Fruit fly (Drosophila melanogaster) whole organism, embryonic: ENCODE results near the gene CG8814.
A peak's percentile ranks its signal among the peaks of the same experiment; 100 is the strongest.

Experiments used
- Bgb ChIP-seq: fragments of 200-800 bp; sonication (Bioruptor generic); IDR thresholded peaks from 2 replicates; pipeline ENCODE4 v1.3.6; 2022; ENCODE audit warnings: missing biosample characterization, missing genetic modification characterization; ENCODE audit not compliant: partially characterized antibody
- BtbVII ChIP-seq: fragments of 200-800 bp; sonication (Bioruptor generic); optimal IDR thresholded peaks from 3 replicates; lab custom pipeline; 2017; ENCODE audit warnings: missing biosample characterization, mild to moderate bottlenecking, missing genetic modification characterization
- CG10431 ChIP-seq: fragments of 200-800 bp; sonication (Bioruptor generic); optimal IDR thresholded peaks from 3 replicates; lab custom pipeline; 2018; ENCODE audit warnings: missing biosample characterization, mild to moderate bottlenecking, missing genetic modification characterization
- CG12104 ChIP-seq: fragments of 200-800 bp; sonication (Bioruptor generic); optimal IDR thresholded peaks from 3 replicates; lab custom pipeline; 2016; ENCODE audit warnings: missing biosample characterization, missing genetic modification characterization
- CG12155 ChIP-seq: fragments of 200-800 bp; sonication (Bioruptor generic); optimal IDR thresholded peaks from 3 replicates; lab custom pipeline; 2016; ENCODE audit warnings: missing biosample characterization, missing genetic modification characterization
- CG12942 ChIP-seq: fragments of 200-800 bp; sonication (Bioruptor generic); optimal IDR thresholded peaks from 3 replicates; lab custom pipeline; 2016; ENCODE audit warnings: missing biosample characterization, missing genetic modification characterization
- CG14965 ChIP-seq: fragments of 200-800 bp; sonication (Bioruptor generic); optimal IDR thresholded peaks from 2 replicates; lab custom pipeline; 2016; ENCODE audit warnings: missing biosample characterization, missing genetic modification characterization, borderline replicate concordance
- CG15514 ChIP-seq: fragments of 200-800 bp; sonication (Bioruptor generic); optimal IDR thresholded peaks from 3 replicates; lab custom pipeline; 2017; ENCODE audit warnings: missing biosample characterization, missing genetic modification characterization, mild to moderate bottlenecking, moderate library complexity, missing genetic modification reagents
- CG16815 ChIP-seq: fragments of 200-800 bp; sonication (Bioruptor generic); optimal IDR thresholded peaks from 3 replicates; lab custom pipeline; 2017; ENCODE audit warnings: missing biosample characterization, mild to moderate bottlenecking, missing genetic modification characterization
- CG17359 ChIP-seq: fragments of 200-800 bp; sonication (Bioruptor generic); optimal IDR thresholded peaks from 3 replicates; lab custom pipeline; 2018; ENCODE audit warnings: missing biosample characterization, mild to moderate bottlenecking, missing genetic modification characterization, moderate library complexity
- CG17568 ChIP-seq: fragments of 200-800 bp; sonication (Bioruptor generic); optimal IDR thresholded peaks from 2 replicates; lab custom pipeline; 2018; ENCODE audit warnings: missing biosample characterization, mild to moderate bottlenecking, missing genetic modification characterization, moderate library complexity
- CG18011 ChIP-seq: fragments of 200-800 bp; sonication (Bioruptor generic); optimal IDR thresholded peaks from 2 replicates; lab custom pipeline; 2017; ENCODE audit warnings: missing biosample characterization, missing genetic modification characterization, mild to moderate bottlenecking, moderate library complexity, missing genotype
- CG31224 ChIP-seq: fragments of 200-800 bp; sonication (Bioruptor generic); IDR thresholded peaks from 2 replicates; pipeline ENCODE4 v1.3.6; 2022; ENCODE audit warnings: missing biosample characterization, missing genetic modification characterization
- CG34224 ChIP-seq: fragments of 200-800 bp; sonication (Bioruptor generic); IDR thresholded peaks from 3 replicates; pipeline ENCODE4 v1.3.6; 2022; ENCODE audit warnings: missing biosample characterization, missing genetic modification characterization; ENCODE audit not compliant: partially characterized antibody
- CG6654 ChIP-seq: fragments of 200-800 bp; sonication (Bioruptor generic); optimal IDR thresholded peaks from 2 replicates; lab custom pipeline; 2017; ENCODE audit warnings: missing biosample characterization, mild to moderate bottlenecking, missing genetic modification characterization
- CG7745 ChIP-seq: fragments of 200-800 bp; sonication (Bioruptor generic); optimal IDR thresholded peaks from 2 replicates; lab custom pipeline; 2018; ENCODE audit warnings: missing biosample characterization, mild to moderate bottlenecking, missing genetic modification characterization, moderate library complexity
- CG8478 ChIP-seq: fragments of >200 bp; optimal IDR thresholded peaks from 2 replicates; lab custom pipeline; 2018
- D19A ChIP-seq: fragments of 200-800 bp; optimal IDR thresholded peaks from 3 replicates; lab custom pipeline; 2019; ENCODE audit warnings: missing biosample characterization, mild to moderate bottlenecking, missing genetic modification characterization, moderate library complexity
- Dp ChIP-seq: fragments of 200-800 bp; sonication (Bioruptor generic); optimal IDR thresholded peaks from 2 replicates; lab custom pipeline; 2018; ENCODE audit warnings: missing biosample characterization, mild to moderate bottlenecking, missing genetic modification characterization, moderate library complexity
- Elba2 ChIP-seq: fragments of 200-800 bp; sonication (Bioruptor generic); optimal IDR thresholded peaks from 3 replicates; lab custom pipeline; 2016; ENCODE audit warnings: missing biosample characterization, missing genetic modification characterization
- H15 ChIP-seq: fragments of 200-800 bp; sonication (Bioruptor generic); IDR thresholded peaks from 3 replicates; pipeline ENCODE4 v1.3.6; 2022; ENCODE audit warnings: missing biosample characterization, missing genetic modification characterization
- HLH3B ChIP-seq: fragments of 200-800 bp; sonication (Bioruptor generic); IDR thresholded peaks from 2 replicates; pipeline ENCODE4 v1.3.6; 2022; ENCODE audit warnings: missing biosample characterization, missing genetic modification characterization
- Jarid2 ChIP-seq: fragments of 200-800 bp; sonication (Bioruptor generic); optimal IDR thresholded peaks from 3 replicates; lab custom pipeline; 2017; ENCODE audit warnings: mild to moderate bottlenecking, missing biosample characterization, missing genetic modification reagents, missing genetic modification characterization
- Lim3 ChIP-seq: fragments of 200-800 bp; sonication (Bioruptor generic); IDR thresholded peaks from 2 replicates; pipeline ENCODE4 v1.3.6; 2022; ENCODE audit warnings: missing biosample characterization, missing genetic modification characterization
- MBD-R2 ChIP-seq: fragments of 200-800 bp; sonication (Bioruptor generic); IDR thresholded peaks from 2 replicates; pipeline ENCODE4 v1.3.6; 2022; ENCODE audit warnings: missing biosample characterization, missing genetic modification characterization
- MESR4 ChIP-seq: fragments of 200-800 bp; sonication (Bioruptor generic); optimal IDR thresholded peaks from 2 replicates; lab custom pipeline; 2018; ENCODE audit warnings: missing biosample characterization, mild to moderate bottlenecking, missing genetic modification characterization, moderate library complexity
- Meics ChIP-seq: fragments of 200-800 bp; sonication (Bioruptor generic); optimal IDR thresholded peaks from 2 replicates; lab custom pipeline; 2017; ENCODE audit warnings: missing biosample characterization, mild to moderate bottlenecking, missing genetic modification characterization
- Nf-YB ChIP-seq: fragments of 200-800 bp; sonication (Bioruptor generic); optimal IDR thresholded peaks from 3 replicates; lab custom pipeline; 2019; ENCODE audit warnings: missing biosample characterization, mild to moderate bottlenecking, missing genetic modification characterization, moderate library complexity
- Poxn ChIP-seq: fragments of 200-800 bp; sonication (Bioruptor generic); IDR thresholded peaks from 2 replicates; pipeline ENCODE4 v1.3.6; 2022; ENCODE audit warnings: missing biosample characterization, missing genetic modification characterization
- Side ChIP-seq: fragments of 200-800 bp; sonication (Bioruptor generic); optimal IDR thresholded peaks from 2 replicates; lab custom pipeline; 2016; ENCODE audit warnings: missing biosample characterization, missing genetic modification characterization
- Sox102F ChIP-seq: fragments of 200-800 bp; sonication (Bioruptor generic); optimal IDR thresholded peaks from 2 replicates; lab custom pipeline; 2018; ENCODE audit warnings: missing biosample characterization, mild to moderate bottlenecking, missing genetic modification characterization, moderate library complexity
- Sry-β ChIP-seq: fragments of 200-800 bp; sonication (Bioruptor generic); optimal IDR thresholded peaks from 2 replicates; lab custom pipeline; 2018; ENCODE audit warnings: missing biosample characterization, mild to moderate bottlenecking, missing genetic modification characterization, moderate library complexity
- Usf ChIP-seq: fragments of 200-800 bp; sonication (Bioruptor generic); optimal IDR thresholded peaks from 2 replicates; lab custom pipeline; 2017; ENCODE audit warnings: missing genotype, missing biosample characterization, missing genetic modification characterization
- bigmax ChIP-seq: fragments of 200-800 bp; sonication (Bioruptor generic); optimal IDR thresholded peaks from 2 replicates; lab custom pipeline; 2018; ENCODE audit warnings: missing biosample characterization, mild to moderate bottlenecking, missing genetic modification characterization
- bsh ChIP-seq, 2 experiments: fragments of 200-800 bp; sonication (Bioruptor generic); optimal IDR thresholded peaks; 2 replicates each; lab custom pipeline; 2017 to 2018; ENCODE audit warnings: mild to moderate bottlenecking in 2 of 2, missing biosample characterization in 2 of 2, missing genetic modification characterization in 2 of 2, moderate library complexity in 1 of 2
- da ChIP-seq: fragments of 200-800 bp; sonication (Bioruptor generic); optimal IDR thresholded peaks from 2 replicates; lab custom pipeline; 2016; ENCODE audit warnings: missing biosample characterization, missing genetic modification characterization
- dysf ChIP-seq: fragments of 200-800 bp; sonication (Bioruptor generic); IDR thresholded peaks from 3 replicates; pipeline ENCODE4 v1.3.6; 2022; ENCODE audit warnings: missing biosample characterization, missing genetic modification characterization
- esg ChIP-seq: fragments of 200-800 bp; sonication (Bioruptor generic); conservative IDR thresholded peaks from 2 replicates; pipeline ENCODE4 v1.3.6; 2022; ENCODE audit warnings: missing biosample characterization, missing genetic modification characterization
- fd3F ChIP-seq: fragments of 200-800 bp; sonication (Bioruptor generic); optimal IDR thresholded peaks from 2 replicates; lab custom pipeline; 2018; ENCODE audit warnings: missing biosample characterization, mild to moderate bottlenecking, missing genetic modification characterization, moderate library complexity
- gsb-n ChIP-seq: fragments of 200-800 bp; sonication (Bioruptor generic); optimal IDR thresholded peaks from 3 replicates; lab custom pipeline; 2018; ENCODE audit warnings: missing biosample characterization, mild to moderate bottlenecking, missing genetic modification characterization
- hb ChIP-seq: fragments of 200-800 bp; sonication (Bioruptor generic); IDR thresholded peaks from 3 replicates; pipeline ENCODE4 v1.3.6; 2022; ENCODE audit warnings: missing biosample characterization, missing genetic modification characterization; ENCODE audit not compliant: partially characterized antibody
- jigr1 ChIP-seq: fragments of 200-800 bp; sonication (Bioruptor generic); IDR thresholded peaks from 3 replicates; pipeline ENCODE4 v1.3.6; 2022; ENCODE audit warnings: missing biosample characterization, missing genetic modification characterization
- kay ChIP-seq: fragments of 200-800 bp; sonication (Bioruptor generic); optimal IDR thresholded peaks from 2 replicates; lab custom pipeline; 2016; ENCODE audit warnings: missing biosample characterization, missing genetic modification characterization
- ken ChIP-seq: fragments of 200-800 bp; sonication (Bioruptor generic); IDR thresholded peaks from 3 replicates; pipeline ENCODE4 v1.3.6; 2022; ENCODE audit warnings: missing biosample characterization, missing genetic modification characterization
- maf-S ChIP-seq: fragments of 200-800 bp; sonication (Bioruptor generic); optimal IDR thresholded peaks from 2 replicates; lab custom pipeline; 2016; ENCODE audit warnings: missing biosample characterization, missing genetic modification characterization
- mld ChIP-seq: fragments of 200-800 bp; sonication (Bioruptor generic); IDR thresholded peaks from 3 replicates; pipeline ENCODE4 v1.3.6; 2022; ENCODE audit warnings: missing biosample characterization, missing genetic modification characterization; ENCODE audit not compliant: partially characterized antibody
- pfk ChIP-seq: fragments of 200-800 bp; sonication (Bioruptor generic); optimal IDR thresholded peaks from 2 replicates; lab custom pipeline; 2018; ENCODE audit warnings: missing biosample characterization, mild to moderate bottlenecking, missing genetic modification characterization, moderate library complexity
- ranshi ChIP-seq: fragments of 200-800 bp; sonication (Bioruptor generic); IDR thresholded peaks from 2 replicates; pipeline ENCODE4 v1.3.6; 2022; ENCODE audit warnings: missing biosample characterization, missing genetic modification characterization
- tup ChIP-seq: fragments of 200-800 bp; sonication (Bioruptor generic); optimal IDR thresholded peaks from 2 replicates; lab custom pipeline; 2016; ENCODE audit warnings: missing biosample characterization, mild to moderate bottlenecking, missing genetic modification characterization, moderate library complexity
- tx ChIP-seq: fragments of 200-800 bp; sonication (Bioruptor generic); optimal IDR thresholded peaks from 2 replicates; lab custom pipeline; 2016; ENCODE audit warnings: missing biosample characterization, missing genetic modification characterization

Gene CG8814

DNA sequence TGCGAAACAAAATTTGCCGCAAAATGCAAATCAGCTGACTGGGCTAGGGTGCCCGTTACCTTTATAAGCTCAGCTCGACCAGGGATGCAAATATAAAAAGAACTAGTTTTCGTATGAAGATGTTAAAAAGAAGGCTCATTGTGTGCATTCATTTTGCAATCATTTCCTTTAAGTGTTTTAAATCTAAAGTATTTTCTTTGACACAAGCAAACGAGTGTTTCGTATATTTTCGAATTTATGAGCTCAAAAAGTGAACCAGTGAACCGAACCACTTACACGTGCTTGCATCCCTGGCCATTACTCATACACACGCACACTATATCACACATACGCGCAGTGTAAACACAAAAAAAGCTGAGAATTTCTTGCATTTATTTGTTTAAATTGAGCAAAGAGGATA lies 3.5 kb downstream of the CG8814 start, which contains the start of the genes Prx6a and Sbat (continued):
- no peak for TF ChIP-seq CG6654 (GFP tag; lab: Kevin White, UChicago)
- TF ChIP-seq maf-S, result peak; percentile 54
- peak; percentile 88 for TF ChIP-seq CG8478 (lab: Kevin White, UChicago)
- peak; percentile 64 for TF ChIP-seq esg
- peak; percentile 60 for TF ChIP-seq fd3F
- no peak for TF ChIP-seq CG7745
- TF ChIP-seq CG12155 (GFP tag; lab: Kevin White, UChicago), result peak; percentile 64
- peak; percentile 44; the same call in 1 of the 2 replicates for TF ChIP-seq CG31224 (GFP tag; lab: Robert Waterston, UW)
- no peak for TF ChIP-seq jigr1
- TF ChIP-seq dysf (GFP tag; lab: Robert Waterston, UW), result peak; percentile 74
- TF ChIP-seq CG18011 (GFP tag; lab: Kevin White, UChicago), result peak; percentile 23
- peak; percentile 48 for TF ChIP-seq CG16815
- TF ChIP-seq Bgb, result no peak
- no peak for TF ChIP-seq CG14965 (GFP tag; lab: Kevin White, UChicago)
- TF ChIP-seq CG17359 (tag; lab: Kevin White, UChicago), result peak; percentile 72
- TF ChIP-seq tup (GFP tag; lab: Kevin White, UChicago), result no peak
- TF ChIP-seq CG12104 (GFP tag; lab: Kevin White, UChicago), result peak; percentile 45
- TF ChIP-seq Sry-β (GFP tag; lab: Kevin White, UChicago), result peak; percentile 53
- TF ChIP-seq Usf (GFP tag; lab: Kevin White, UChicago), result peak; percentile 52
- TF ChIP-seq Nf-YB, result peak; percentile 30
- peak; percentile 67 for TF ChIP-seq tx
- TF ChIP-seq Side (GFP tag; lab: Kevin White, UChicago), result peak; percentile 77
- no peak for TF ChIP-seq BtbVII (GFP tag; lab: Kevin White, UChicago)
- peak; percentile 60; the same call in 2 of the 3 replicates for TF ChIP-seq ken (GFP tag; lab: Robert Waterston, UW)
- no peak for TF ChIP-seq CG10431
- peak; percentile 63; the same call in 1 of the 2 replicates for TF ChIP-seq HLH3B (GFP tag; lab: Robert Waterston, UW)
- TF ChIP-seq bsh (GFP tag; optimal IDR thresholded peaks at IDR 0.05; lab: Kevin White, UChicago), result peak in 1 of 2 experiments; percentile 66
- TF ChIP-seq CG17568 (GFP tag; lab: Kevin White, UChicago), result peak; percentile 49
- no peak for TF ChIP-seq hb (GFP tag; lab: Robert Waterston, UW)
- TF ChIP-seq bigmax, result no peak
- peak; percentile 100 for TF ChIP-seq CG15514
- no peak for TF ChIP-seq Jarid2
- TF ChIP-seq kay, result peak; percentile 78
- TF ChIP-seq gsb-n (tag; lab: Kevin White, UChicago), result peak; percentile 57
- TF ChIP-seq da (GFP tag; lab: Kevin White, UChicago), result peak; percentile 53
- TF ChIP-seq Poxn (GFP tag; lab: Robert Waterston, UW), result no peak
- TF ChIP-seq MBD-R2 (GFP tag; lab: Robert Waterston, UW), result peak; percentile 92
- TF ChIP-seq D19A (tag; lab: Kevin White, UChicago), result peak; percentile 38
- TF ChIP-seq pfk (GFP tag; lab: Kevin White, UChicago), result peak; percentile 17
- no peak for TF ChIP-seq mld (GFP tag; lab: Robert Waterston, UW)
- peak; percentile 53 for TF ChIP-seq Sox102F (GFP tag; lab: Kevin White, UChicago)
- TF ChIP-seq Lim3, result no peak
- no peak for TF ChIP-seq CG34224 (GFP tag; lab: Robert Waterston, UW)
- TF ChIP-seq Meics (GFP tag; lab: Kevin White, UChicago), result peak; percentile 68
- peak; percentile 66 for TF ChIP-seq CG12942 (GFP tag; lab: Kevin White, UChicago)
- peak; percentile 11; the same call in 1 of the 3 replicates for TF ChIP-seq H15
- TF ChIP-seq Dp (GFP tag; lab: Kevin White, UChicago), result peak; percentile 73
- TF ChIP-seq ranshi (GFP tag; lab: Robert Waterston, UW), result peak; percentile 87
- TF ChIP-seq Elba2 (GFP tag; lab: Kevin White, UChicago), result no peak
- TF ChIP-seq MESR4 (GFP tag; lab: Kevin White, UChicago), result peak; percentile 4
